Worm (Caenorhabditis elegans): ENCODE data around the gene gcsh-1.

The gcsh-1 gene

ce11 chrX:14478743-14479428 is 36.0 kb downstream of the gcsh-1 start, which contains the start of gene M163.11 (continued):
- TF ChIP-seq F26F4.8 (GFP tag; conservative IDR thresholded peaks at IDR 0.05), result peak; percentile 82; the same call in 1 of the 2 replicates
- TF ChIP-seq ama-1 (optimal IDR thresholded peaks at IDR 0.05), result no peak
- no peak for TF ChIP-seq dpl-1 (GFP tag; optimal IDR thresholded peaks at IDR 0.05)
- no peak for TF ChIP-seq lsy-2 (tag; optimal IDR thresholded peaks at IDR 0.05)
- TF ChIP-seq lin-29 (GFP tag; IDR thresholded peaks at IDR 0.05), result no peak
- TF ChIP-seq pqm-1 (tag; optimal IDR thresholded peaks at IDR 0.05), result no peak
- TF ChIP-seq spr-1 (tag; optimal IDR thresholded peaks at IDR 0.05), result no peak
- peak; percentile 72; the same call in 1 of the 2 replicates for TF ChIP-seq arid-1 (GFP tag; conservative IDR thresholded peaks at IDR 0.05)
- TF ChIP-seq hmg-1.1 (GFP tag; IDR thresholded peaks at IDR 0.05), result peak; percentile 24
- TF ChIP-seq mdl-1 (tag; optimal IDR thresholded peaks at IDR 0.05), result no peak
- TF ChIP-seq ctbp-1 (GFP tag; IDR thresholded peaks at IDR 0.05), result peak; percentile 64
- peak; percentile 77 for TF ChIP-seq madf-9 (GFP tag; conservative IDR thresholded peaks at IDR 0.05)
- TF ChIP-seq zfp-3 (GFP tag; conservative IDR thresholded peaks at IDR 0.05), result peak; percentile 77; the same call in 1 of the 2 replicates
- TF ChIP-seq R02D3.7 (tag; optimal IDR thresholded peaks at IDR 0.05), result no peak
- TF ChIP-seq ceh-28 (tag; optimal IDR thresholded peaks at IDR 0.05), result no peak
- peak; percentile 38 for TF ChIP-seq mep-1 (tag; optimal IDR thresholded peaks at IDR 0.05)
- no peak for TF ChIP-seq zip-11 (GFP tag; IDR thresholded peaks at IDR 0.05)
- TF ChIP-seq hif-1 (tag; optimal IDR thresholded peaks at IDR 0.05), result no peak
- TF ChIP-seq unc-130 (GFP tag; optimal IDR thresholded peaks at IDR 0.05), result no peak
- no peak for TF ChIP-seq nhr-77 (tag; optimal IDR thresholded peaks at IDR 0.05)
- peak; percentile 19 for TF ChIP-seq nhr-10 (tag; optimal IDR thresholded peaks at IDR 0.05)
- TF ChIP-seq aha-1 (tag), result peak; percentile 12
- peak; percentile 2 for TF ChIP-seq ztf-7 (tag; optimal IDR thresholded peaks at IDR 0.05)
- TF ChIP-seq zip-2 (tag; optimal IDR thresholded peaks at IDR 0.05), result peak; percentile 61
- peak; percentile 54; the same call in 1 of the 2 replicates for TF ChIP-seq ceh-20 (GFP tag; IDR thresholded peaks at IDR 0.05)
- peak; percentile 68 for TF ChIP-seq mes-2 (tag; optimal IDR thresholded peaks at IDR 0.05; ENCODE audit: poor library complexity, severe bottlenecking)
- TF ChIP-seq nhr-11 (tag; optimal IDR thresholded peaks at IDR 0.05), result no peak
- no peak for TF ChIP-seq nhr-6 (tag; optimal IDR thresholded peaks at IDR 0.05)
- no peak for TF ChIP-seq php-3 (GFP tag; IDR thresholded peaks at IDR 0.05)
- peak; percentile 72; the same call in 1 of the 2 replicates for TF ChIP-seq mxl-2 (GFP tag; conservative IDR thresholded peaks at IDR 0.05)
- no peak for TF ChIP-seq ceh-32 (tag; optimal IDR thresholded peaks at IDR 0.05; ENCODE audit: poor library complexity)
- TF ChIP-seq gei-8 (GFP tag; optimal IDR thresholded peaks at IDR 0.05), result peak; percentile 23
- peak; percentile 30 for TF ChIP-seq nhr-25 (tag; optimal IDR thresholded peaks at IDR 0.05; ENCODE audit: borderline replicate concordance, insufficient read depth)
- TF ChIP-seq cey-2 (tag; optimal IDR thresholded peaks at IDR 0.05; ENCODE audit: borderline replicate concordance, insufficient read depth), result no peak
- peak; percentile 55 for TF ChIP-seq spr-3 (GFP tag; optimal IDR thresholded peaks at IDR 0.05)
- TF ChIP-seq sdz-12 (GFP tag; optimal IDR thresholded peaks at IDR 0.05), result peak; percentile 19
- peak; percentile 63 for TF ChIP-seq hlh-30 (tag; optimal IDR thresholded peaks at IDR 0.05; ENCODE audit: insufficient read depth)
- no peak for TF ChIP-seq fos-1 (tag; optimal IDR thresholded peaks at IDR 0.05)
- no peak for TF ChIP-seq attf-4 (tag; optimal IDR thresholded peaks at IDR 0.05)
- peak; percentile 59 for TF ChIP-seq dmd-6 (GFP tag; IDR thresholded peaks at IDR 0.05)
- TF ChIP-seq egl-43 (GFP tag; IDR thresholded peaks at IDR 0.05), result peak; percentile 92
- no peak for TF ChIP-seq rbr-2 (tag; optimal IDR thresholded peaks at IDR 0.05)
- TF ChIP-seq nhr-237 (tag; optimal IDR thresholded peaks at IDR 0.05), result no peak
- TF ChIP-seq ceh-82 (tag; optimal IDR thresholded peaks at IDR 0.05), result no peak
- peak; percentile 82 for TF ChIP-seq pha-4 (GFP tag; IDR thresholded peaks at IDR 0.05)
- no peak for TF ChIP-seq pha-4 (tag; optimal IDR thresholded peaks at IDR 0.05)
- no peak for TF ChIP-seq F37D6.2 (tag; optimal IDR thresholded peaks at IDR 0.05)
- no peak for TF ChIP-seq snpc-4 (tag; optimal IDR thresholded peaks at IDR 0.05)
- TF ChIP-seq F44E2.7 (GFP tag; IDR thresholded peaks at IDR 0.05), result 0 out of 2 replicates have a peak, but pooled peaks have one; percentile 62

Measured in whole organism, L4 larva.